Worm (Caenorhabditis elegans) whole organism, L1 larva: Measurements from ENCODE around the gene egl-20.

Experiments used
- C16A3.4 ChIP-seq: fragments of 150-350 bp; optimal IDR thresholded peaks from 2 replicates; lab custom pipeline; 2014; ENCODE audit warnings: missing biosample characterization, missing genetic modification characterization
- C34B4.2 ChIP-seq: sonication (generic microtip); optimal IDR thresholded peaks from 2 replicates; lab custom pipeline; 2017; ENCODE audit warnings: mild to moderate bottlenecking, missing genetic modification characterization, missing compliant biosample characterization
- F16B12.6 ChIP-seq: fragments of 150-350 bp; optimal IDR thresholded peaks from 2 replicates; lab custom pipeline; 2014; ENCODE audit warnings: missing biosample characterization, missing genetic modification characterization
- aha-1 ChIP-seq: fragments of 150-350 bp; optimal IDR thresholded peaks from 2 replicates; lab custom pipeline; 2014; ENCODE audit warnings: missing biosample characterization, missing genetic modification characterization
- alr-1 ChIP-seq: fragments of 200-800 bp; sonication (Bioruptor generic); optimal IDR thresholded peaks from 2 replicates; lab custom pipeline; 2018; ENCODE audit warnings: borderline replicate concordance, mild to moderate bottlenecking, missing genetic modification characterization, missing compliant biosample characterization
- aly-2 ChIP-seq: fragments of 150-350 bp; optimal IDR thresholded peaks from 2 replicates; lab custom pipeline; 2014; ENCODE audit warnings: missing biosample characterization, missing genetic modification characterization
- ama-1 ChIP-seq: fragments of 150-350 bp; optimal IDR thresholded peaks from 2 replicates; lab custom pipeline; 2014
- ceh-63 ChIP-seq: fragments of 200-800 bp; sonication (Bioruptor generic); optimal IDR thresholded peaks from 2 replicates; lab custom pipeline; 2018; ENCODE audit warnings: mild to moderate bottlenecking, missing genetic modification characterization, missing compliant biosample characterization
- ceh-82 ChIP-seq, 3 experiments: fragments of 150-350 bp in 1 of 3; sonication (generic microtip) in 2 of 3; optimal IDR thresholded peaks; 2 replicates each; lab custom pipeline; 2014 to 2017; ENCODE audit warnings: missing biosample characterization in 3 of 3, missing genetic modification characterization in 3 of 3
- ceh-90 ChIP-seq: sonication (generic microtip); optimal IDR thresholded peaks from 2 replicates; lab custom pipeline; 2016; ENCODE audit warnings: missing genetic modification characterization, missing compliant biosample characterization
- dpl-1 ChIP-seq, 3 experiments: fragments of 150-350 bp in 2 of 3; sonication (generic microtip) in 1 of 3; optimal IDR thresholded peaks; 2 replicates each; lab custom pipeline; 2014 to 2017; ENCODE audit warnings: missing biosample characterization in 3 of 3, missing genetic modification characterization in 3 of 3, missing genetic modification reagents in 3 of 3
- efl-1 ChIP-seq, 4 experiments: fragments of 150-350 bp; optimal IDR thresholded peaks in 3 of 4; peaks in 1 of 4; 1 replicate in 1 of 4; 2 replicates in 3 of 4; lab custom pipeline; 2014; ENCODE audit warnings: missing biosample characterization in 2 of 4, missing genetic modification characterization in 2 of 4, missing genetic modification reagents in 2 of 4
- efl-3 ChIP-seq: fragments of 200-800 bp; sonication (Bioruptor generic); optimal IDR thresholded peaks from 2 replicates; lab custom pipeline; 2018; ENCODE audit warnings: mild to moderate bottlenecking, missing genetic modification characterization, missing compliant biosample characterization
- egl-13 ChIP-seq: sonication (generic microtip); optimal IDR thresholded peaks from 2 replicates; lab custom pipeline; 2016; ENCODE audit warnings: missing genotype, missing genetic modification reagents, missing genetic modification characterization, missing compliant biosample characterization
- elt-2 ChIP-seq: sonication (generic microtip); optimal IDR thresholded peaks from 2 replicates; lab custom pipeline; 2016; ENCODE audit warnings: missing genetic modification characterization, mild to moderate bottlenecking, inconsistent platforms, missing compliant biosample characterization, missing genetic modification reagents
- fkh-4 ChIP-seq: sonication (generic microtip); optimal IDR thresholded peaks from 2 replicates; lab custom pipeline; 2016; ENCODE audit warnings: missing compliant biosample characterization, missing genetic modification characterization, borderline replicate concordance
- fkh-8 ChIP-seq: sonication (generic microtip); optimal IDR thresholded peaks from 2 replicates; lab custom pipeline; 2016; ENCODE audit warnings: mild to moderate bottlenecking, missing genetic modification characterization, missing compliant biosample characterization
- fos-1 ChIP-seq: fragments of 150-350 bp; optimal IDR thresholded peaks from 2 replicates; lab custom pipeline; 2014; ENCODE audit warnings: missing biosample characterization, missing genetic modification characterization
- hlh-17 ChIP-seq: fragments of 200-800 bp; sonication (Bioruptor generic); optimal IDR thresholded peaks from 2 replicates; lab custom pipeline; 2018; ENCODE audit warnings: missing genetic modification characterization, mild to moderate bottlenecking, missing compliant biosample characterization, moderate library complexity, borderline replicate concordance
- hpl-2 ChIP-seq: fragments of 150-350 bp; optimal IDR thresholded peaks from 2 replicates; lab custom pipeline; 2014; ENCODE audit warnings: missing biosample characterization, missing genetic modification reagents, missing genetic modification characterization
- isw-1 ChIP-seq: fragments of 200-800 bp; sonication (Bioruptor generic); IDR thresholded peaks from 2 replicates; pipeline ENCODE4 v1.3.6; 2022; ENCODE audit warnings: missing genetic modification characterization, missing compliant biosample characterization
- lin-13 ChIP-seq: fragments of 150-350 bp; optimal IDR thresholded peaks from 2 replicates; lab custom pipeline; 2014; ENCODE audit warnings: missing biosample characterization, missing genetic modification reagents, missing genetic modification characterization
- lin-14 ChIP-seq: fragments of 200-800 bp; sonication (Bioruptor generic); optimal IDR thresholded peaks from 2 replicates; lab custom pipeline; 2018; ENCODE audit warnings: mild to moderate bottlenecking, missing genetic modification characterization, moderate library complexity, missing compliant biosample characterization
- lin-39 ChIP-seq: fragments of 150-350 bp; optimal IDR thresholded peaks from 2 replicates; lab custom pipeline; 2014; ENCODE audit warnings: missing biosample characterization, missing genetic modification reagents, missing genetic modification characterization
- lsy-2 ChIP-seq, 2 experiments: fragments of 150-350 bp; optimal IDR thresholded peaks; 2 replicates each; lab custom pipeline; 2014; ENCODE audit warnings: missing biosample characterization in 2 of 2, missing genetic modification characterization in 2 of 2
- mef-2 ChIP-seq: fragments of 150-350 bp; optimal IDR thresholded peaks from 2 replicates; lab custom pipeline; 2014; ENCODE audit warnings: missing biosample characterization, missing genetic modification characterization
- mep-1 ChIP-seq: fragments of 150-350 bp; optimal IDR thresholded peaks from 2 replicates; lab custom pipeline; 2014; ENCODE audit warnings: missing biosample characterization, missing genetic modification characterization
- nhr-19 ChIP-seq: fragments of 200-800 bp; sonication (Bioruptor generic); conservative IDR thresholded peaks from 2 replicates; pipeline ENCODE4 v1.3.6; 2022; ENCODE audit warnings: missing genetic modification characterization, missing compliant biosample characterization
- nhr-20 ChIP-seq: sonication (generic microtip); optimal IDR thresholded peaks from 2 replicates; lab custom pipeline; 2016; ENCODE audit warnings: mild to moderate bottlenecking, missing genetic modification characterization, missing compliant biosample characterization
- nhr-237 ChIP-seq: fragments of 150-350 bp; optimal IDR thresholded peaks from 2 replicates; lab custom pipeline; 2014; ENCODE audit warnings: missing biosample characterization, missing genetic modification characterization
- nhr-28 ChIP-seq: fragments of 150-350 bp; optimal IDR thresholded peaks from 2 replicates; lab custom pipeline; 2014; ENCODE audit warnings: missing biosample characterization, missing genetic modification characterization
- nhr-47 ChIP-seq: sonication (generic microtip); optimal IDR thresholded peaks from 2 replicates; lab custom pipeline; 2016; ENCODE audit warnings: mild to moderate bottlenecking, missing genetic modification characterization, moderate library complexity, missing compliant biosample characterization
- nhr-71 ChIP-seq: sonication (generic microtip); optimal IDR thresholded peaks from 2 replicates; lab custom pipeline; 2016; ENCODE audit warnings: mild to moderate bottlenecking, missing genetic modification characterization, moderate library complexity, missing compliant biosample characterization
- nhr-76 ChIP-seq: sonication (generic microtip); optimal IDR thresholded peaks from 2 replicates; lab custom pipeline; 2017; ENCODE audit warnings: missing biosample characterization, missing genetic modification characterization
- nhr-85 ChIP-seq: sonication (generic microtip); peaks from one replicate; lab custom pipeline; 2016; ENCODE audit warnings: missing genetic modification characterization, inconsistent platforms, missing compliant biosample characterization
- pag-3 ChIP-seq: sonication (generic microtip); optimal IDR thresholded peaks from 2 replicates; lab custom pipeline; 2017; ENCODE audit warnings: missing genetic modification characterization, mild to moderate bottlenecking, missing compliant biosample characterization, antibody characterized with exemption, borderline replicate concordance; ENCODE audit not compliant: insufficient read depth
- rnt-1 ChIP-seq: sonication (generic microtip); optimal IDR thresholded peaks from 2 replicates; lab custom pipeline; 2016; ENCODE audit warnings: mild to moderate bottlenecking, missing genetic modification characterization, moderate library complexity, missing compliant biosample characterization
- snu-23 ChIP-seq: sonication (generic microtip); optimal IDR thresholded peaks from 2 replicates; lab custom pipeline; 2016; ENCODE audit warnings: missing genetic modification characterization, missing compliant biosample characterization
- sptf-1 ChIP-seq: fragments of 150-350 bp; optimal IDR thresholded peaks from 2 replicates; lab custom pipeline; 2014; ENCODE audit warnings: missing biosample characterization, missing genetic modification characterization
- swsn-7 ChIP-seq: sonication (generic microtip); optimal IDR thresholded peaks from 2 replicates; lab custom pipeline; 2016; ENCODE audit warnings: missing genetic modification characterization, missing compliant biosample characterization
- tbx-2 ChIP-seq: sonication (generic microtip); optimal IDR thresholded peaks from 2 replicates; lab custom pipeline; 2016; ENCODE audit warnings: missing genetic modification characterization, missing compliant biosample characterization
- tlp-1 ChIP-seq: fragments of 150-350 bp; optimal IDR thresholded peaks from 2 replicates; lab custom pipeline; 2014; ENCODE audit warnings: missing biosample characterization, missing genetic modification characterization
- unc-130 ChIP-seq: fragments of 150-350 bp; optimal IDR thresholded peaks from 2 replicates; lab custom pipeline; 2017; ENCODE audit warnings: missing biosample characterization, missing genetic modification characterization, inconsistent platforms
- unc-30 ChIP-seq: sonication (generic microtip); optimal IDR thresholded peaks from 2 replicates; lab custom pipeline; 2017; ENCODE audit warnings: missing biosample characterization, missing genetic modification characterization
- unc-62 ChIP-seq: fragments of 150-350 bp; optimal IDR thresholded peaks from 2 replicates; lab custom pipeline; 2014; ENCODE audit warnings: missing biosample characterization, missing genetic modification reagents, missing genetic modification characterization
- unc-86 ChIP-seq: sonication (generic microtip); optimal IDR thresholded peaks from 2 replicates; lab custom pipeline; 2016; ENCODE audit warnings: missing genetic modification characterization, missing compliant biosample characterization
- unc-98 ChIP-seq: fragments of 200-800 bp; sonication (Bioruptor generic); IDR thresholded peaks from 2 replicates; pipeline ENCODE4 v1.3.6; 2022; ENCODE audit warnings: missing genetic modification characterization, missing compliant biosample characterization
- xbp-1 ChIP-seq: sonication (generic microtip); optimal IDR thresholded peaks from 2 replicates; lab custom pipeline; 2016; ENCODE audit warnings: missing genetic modification characterization, missing compliant biosample characterization
- ztf-4 ChIP-seq: fragments of 150-350 bp; optimal IDR thresholded peaks from 2 replicates; lab custom pipeline; 2014; ENCODE audit warnings: missing biosample characterization, missing genetic modification characterization

Gene egl-20

DNA sequence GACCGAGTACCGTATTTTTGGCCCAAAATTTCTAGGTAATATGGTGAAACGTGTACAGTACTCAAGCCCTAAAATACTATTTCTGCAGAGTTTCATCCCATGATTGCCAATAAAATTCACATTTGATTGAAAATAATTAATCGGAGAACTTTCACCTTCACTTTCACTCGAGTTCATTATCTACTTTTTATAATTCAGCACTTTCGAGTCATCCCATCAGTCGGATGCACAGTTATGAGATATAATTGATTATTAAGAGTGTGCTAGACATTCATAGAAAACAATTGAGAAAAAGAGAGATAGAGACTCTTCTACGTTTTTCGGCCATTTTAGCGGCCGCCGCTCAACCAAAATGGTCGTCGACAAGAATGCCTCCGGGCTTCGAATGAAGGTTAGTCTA, 12.6 kb downstream of the egl-20 start, which contains the start of gene fat-3 (continued):
- TF ChIP-seq C16A3.4 (tag; lab: Kevin White, UChicago) (no peak), ztf-4 (no peak), isw-1 (GFP tag; lab: Robert Waterston, UW) (no peak), hlh-17 (GFP tag; lab: Kevin White, UChicago) (no peak), mep-1 (peak; percentile 3), C34B4.2 (no peak), alr-1 (tag; lab: Kevin White, UChicago) (no peak), ama-1 (lab: Kevin White, UChicago) (no peak), lin-39 (no peak), nhr-28 (tag; lab: Kevin White, UChicago) (no peak), hpl-2 (GFP tag; lab: Kevin White, UChicago) (no peak), F16B12.6 (tag; lab: Kevin White, UChicago) (no peak), xbp-1 (tag; lab: Kevin White, UChicago) (no peak), aha-1 (tag; lab: Kevin White, UChicago) (no peak), swsn-7 (tag; lab: Kevin White, UChicago) (no peak), lsy-2 (tag; optimal IDR thresholded peaks at IDR 0.05; lab: Kevin White, UChicago) (peak in 1 of 2 experiments; percentile 44), rnt-1 (tag; lab: Kevin White, UChicago) (no peak), nhr-237 (tag; lab: Kevin White, UChicago) (no peak), sptf-1 (no peak), snu-23 (GFP tag; lab: Kevin White, UChicago) (no peak), ceh-82 (tag; optimal IDR thresholded peaks at IDR 0.05; lab: Kevin White, UChicago) (no peak), egl-13 (tag; lab: Kevin White, UChicago) (no peak), fkh-4 (tag; lab: Kevin White, UChicago) (no peak), unc-62 (no peak), nhr-47 (tag; lab: Kevin White, UChicago) (no peak), nhr-20 (tag; lab: Kevin White, UChicago) (peak; percentile 1), efl-1 (optimal IDR thresholded peaks at IDR 0.05; lab: Kevin White, UChicago) (no peak), efl-1 (GFP tag; optimal IDR thresholded peaks at IDR 0.05 in 1 of 2; lab: Kevin White, UChicago) (no peak), ceh-63 (GFP tag; lab: Kevin White, UChicago) (no peak), elt-2 (tag; lab: Kevin White, UChicago) (peak; percentile 71), efl-3 (GFP tag; lab: Kevin White, UChicago) (no peak), lin-13 (GFP tag; lab: Kevin White, UChicago) (no peak), pag-3 (tag; lab: Kevin White, UChicago) (no peak), nhr-71 (tag; lab: Kevin White, UChicago) (peak; percentile 18), lin-14 (peak; percentile 9), nhr-19 (GFP tag; lab: Robert Waterston, UW) (no peak), unc-86 (tag; lab: Kevin White, UChicago) (no peak), tbx-2 (tag; lab: Kevin White, UChicago) (no peak), nhr-85 (tag; lab: Kevin White, UChicago) (no peak), tlp-1 (no peak), mef-2 (tag; lab: Kevin White, UChicago) (no peak), fos-1 (tag; lab: Kevin White, UChicago) (no peak), unc-30 (no peak), fkh-8 (no peak), aly-2 (tag; lab: Kevin White, UChicago) (no peak), dpl-1 (GFP tag; optimal IDR thresholded peaks at IDR 0.05; lab: Kevin White, UChicago) (no peak), unc-130 (tag; lab: Kevin White, UChicago) (no peak), nhr-76 (tag; lab: Kevin White, UChicago) (no peak), unc-98 (GFP tag; lab: Robert Waterston, UW) (no peak), ceh-90 (no peak)
